Fruit fly (Drosophila melanogaster) whole organism, embryonic: Measurements from ENCODE around the gene CG10492.

Source experiments
- CG12769 ChIP-seq: fragments of 200-800 bp; sonication (Bioruptor generic); optimal IDR thresholded peaks from 2 replicates; lab custom pipeline; 2019; ENCODE audit warnings: missing biosample characterization, mild to moderate bottlenecking, missing genetic modification characterization, moderate library complexity
- CG14050 ChIP-seq: fragments of 200-800 bp; sonication (Bioruptor generic); IDR thresholded peaks from 3 replicates; pipeline ENCODE4 v1.3.6; 2022; ENCODE audit warnings: missing biosample characterization, missing genetic modification characterization
- CG31365 ChIP-seq: fragments of 200-800 bp; sonication (Bioruptor generic); optimal IDR thresholded peaks from 2 replicates; lab custom pipeline; 2018; ENCODE audit warnings: missing biosample characterization, mild to moderate bottlenecking, missing genetic modification characterization
- CkIIα-i1 ChIP-seq: fragments of 200-800 bp; sonication (Bioruptor generic); IDR thresholded peaks from 2 replicates; pipeline ENCODE4 v1.3.6; 2022; ENCODE audit warnings: missing biosample characterization, missing genetic modification characterization

DNA sequence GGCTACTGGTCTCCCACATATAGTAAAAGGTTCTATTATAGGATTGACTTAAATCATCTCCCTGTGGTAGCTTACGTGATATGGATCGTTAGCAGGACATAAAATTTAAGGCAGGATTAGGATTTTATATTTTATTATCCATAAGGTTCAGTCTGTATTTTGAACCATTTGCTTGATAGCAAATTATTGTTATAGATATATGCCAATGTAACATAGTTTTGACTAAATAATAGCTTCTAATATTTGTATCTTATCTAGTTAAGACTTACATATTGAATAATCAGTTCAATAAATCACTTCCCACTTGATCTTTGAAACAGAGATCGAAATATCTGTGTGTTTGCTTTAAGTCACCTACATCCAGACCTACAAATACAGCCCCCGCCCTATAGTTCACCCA lies 43.3 kb upstream of the CG10492 start, which contains the start of gene robl37BC:
- no peak for TF ChIP-seq CG14050 (GFP tag; lab: Robert Waterston, UW)
- no peak for TF ChIP-seq CG12769 (tag; lab: Kevin White, UChicago)
- no peak for TF ChIP-seq CG31365
- no peak for TF ChIP-seq CkIIα-i1 (GFP tag; lab: Robert Waterston, UW)
